Worm (Caenorhabditis elegans) whole organism, young adult: ENCODE data around the gene srm-1.

Experiments
- F22D6.2 ChIP-seq: sonication (generic microtip); optimal IDR thresholded peaks from 2 replicates; lab custom pipeline; 2016; ENCODE audit warnings: mild to moderate bottlenecking, missing genetic modification characterization, missing compliant biosample characterization
- ama-1 ChIP-seq, 3 experiments: fragments of 150-350 bp in 1 of 3; sonication (generic microtip) in 2 of 3; optimal IDR thresholded peaks; 2 replicates each; lab custom pipeline; 2014 to 2018; ENCODE audit warnings: missing biosample characterization in 2 of 3, missing genetic modification characterization in 2 of 3, missing genetic modification reagents in 2 of 3
- ccch-3 ChIP-seq: fragments of 200-800 bp; sonication (Bioruptor generic); optimal IDR thresholded peaks from 2 replicates; lab custom pipeline; 2018; ENCODE audit warnings: mild to moderate bottlenecking, missing genetic modification characterization, missing compliant biosample characterization
- dpl-1 ChIP-seq: fragments of 150-350 bp; optimal IDR thresholded peaks from 2 replicates; lab custom pipeline; 2014; ENCODE audit warnings: missing biosample characterization, missing genetic modification reagents, missing genetic modification characterization
- fkh-3 ChIP-seq: sonication (generic microtip); optimal IDR thresholded peaks from 2 replicates; lab custom pipeline; 2016; ENCODE audit warnings: mild to moderate bottlenecking, missing genetic modification characterization, missing compliant biosample characterization
- hmg-1.2 ChIP-seq: fragments of 200-800 bp; sonication (Bioruptor generic); IDR thresholded peaks from 2 replicates; pipeline ENCODE4 v1.3.6; 2022; ENCODE audit warnings: missing genetic modification reagents, missing genetic modification characterization, missing compliant biosample characterization
- lin-54 ChIP-seq: fragments of 200-800 bp; sonication (Bioruptor generic); optimal IDR thresholded peaks from 2 replicates; lab custom pipeline; 2018; ENCODE audit warnings: mild to moderate bottlenecking, missing genetic modification characterization, missing compliant biosample characterization
- nfya-1 ChIP-seq: sonication (generic microtip); optimal IDR thresholded peaks from 2 replicates; lab custom pipeline; 2017; ENCODE audit warnings: antibody characterized with exemption, missing compliant biosample characterization, missing genetic modification characterization, borderline replicate concordance; ENCODE audit not compliant: insufficient read depth
- pbrm-1 ChIP-seq: fragments of 200-800 bp; sonication (Bioruptor generic); IDR thresholded peaks from 2 replicates; pipeline ENCODE4 v1.3.6; 2022; ENCODE audit warnings: missing genetic modification reagents, missing genetic modification characterization, missing compliant biosample characterization
- snpc-1.1 ChIP-seq: sonication (generic microtip); optimal IDR thresholded peaks from 2 replicates; lab custom pipeline; 2017; ENCODE audit warnings: missing genetic modification characterization, mild to moderate bottlenecking, missing compliant biosample characterization, antibody characterized with exemption, moderate library complexity, missing genotype, missing genetic modification reagents; ENCODE audit not compliant: insufficient read depth
- unc-130 ChIP-seq: sonication (generic microtip); optimal IDR thresholded peaks from 2 replicates; lab custom pipeline; 2016; ENCODE audit warnings: missing genetic modification reagents, missing genetic modification characterization, missing compliant biosample characterization
- ztf-25 ChIP-seq: fragments of 200-800 bp; sonication (Bioruptor generic); IDR thresholded peaks from 2 replicates; pipeline ENCODE4 v1.3.6; 2022; ENCODE audit warnings: missing genetic modification reagents, missing genetic modification characterization, missing compliant biosample characterization

DNA sequence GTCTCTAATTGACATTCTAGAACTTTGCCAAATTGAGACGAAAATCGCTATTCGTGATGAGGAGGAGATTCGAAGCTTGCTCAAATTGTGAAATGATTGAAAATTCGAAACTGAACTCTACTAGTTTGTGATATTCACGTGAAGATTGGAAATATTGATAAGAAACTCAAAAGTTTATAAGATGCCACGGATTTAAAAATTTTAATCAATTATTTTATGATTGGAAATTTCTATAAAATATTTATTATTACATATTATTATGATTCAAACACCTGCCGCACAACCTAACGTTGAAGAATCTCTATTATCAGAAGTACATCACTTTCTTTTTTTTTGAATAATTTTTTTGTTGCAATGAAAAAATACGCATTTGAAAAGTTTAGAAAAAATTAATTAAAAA lies 23.8 kb upstream of the srm-1 start, which contains the start of gene E03H12.7:
- no peak for TF ChIP-seq pbrm-1
- no peak for TF ChIP-seq F22D6.2 (tag; lab: Kevin White, UChicago)
- no peak for TF ChIP-seq ccch-3
- no peak for TF ChIP-seq hmg-1.2 (GFP tag; lab: Robert Waterston, UW)
- TF ChIP-seq unc-130 (GFP tag; lab: Kevin White, UChicago): no peak
- TF ChIP-seq nfya-1 (tag; lab: Kevin White, UChicago): no peak
- no peak for TF ChIP-seq snpc-1.1 (tag; lab: Kevin White, UChicago)
- no peak for TF ChIP-seq ama-1 (optimal IDR thresholded peaks at IDR 0.05; lab: Kevin White, UChicago)
- TF ChIP-seq ama-1 (GFP tag; optimal IDR thresholded peaks at IDR 0.05; lab: Kevin White, UChicago): no peak
- no peak for TF ChIP-seq lin-54 (GFP tag; lab: Kevin White, UChicago)
- no peak for TF ChIP-seq dpl-1 (GFP tag; lab: Kevin White, UChicago)
- no peak for TF ChIP-seq fkh-3
- no peak for TF ChIP-seq ztf-25 (GFP tag; lab: Robert Waterston, UW)
